Worm (Caenorhabditis elegans): ENCODE results near the gene mab-10.
A peak's percentile ranks its signal among the peaks of the same experiment; 100 is the strongest.

Gene mab-10

ce11 chrII:10543457-10544137, 15.7 kb downstream of the mab-10 start:
- TF ChIP-seq nhr-90 (tag; optimal IDR thresholded peaks at IDR 0.05; ENCODE audit: poor library complexity), result no peak
- TF ChIP-seq fkh-4 (tag; optimal IDR thresholded peaks at IDR 0.05; ENCODE audit: borderline replicate concordance), result no peak
- peak in 1 of 2 experiments; percentile 33 for TF ChIP-seq lin-35 (GFP tag; optimal IDR thresholded peaks at IDR 0.05)
- TF ChIP-seq ceh-8 (GFP tag; optimal IDR thresholded peaks at IDR 0.05), result peak; percentile 30
- TF ChIP-seq lin-14 (GFP tag; optimal IDR thresholded peaks at IDR 0.05), result peak; percentile 3
- TF ChIP-seq ceh-88 (GFP tag; IDR thresholded peaks at IDR 0.05), result no peak
- no peak for TF ChIP-seq mdl-1 (tag; optimal IDR thresholded peaks at IDR 0.05)
- no peak for TF ChIP-seq nhr-77 (tag; optimal IDR thresholded peaks at IDR 0.05)
- TF ChIP-seq efl-3 (GFP tag; optimal IDR thresholded peaks at IDR 0.05), result no peak
- no peak for TF ChIP-seq F16B12.6 (tag; optimal IDR thresholded peaks at IDR 0.05)
- TF ChIP-seq snpc-4 (tag; optimal IDR thresholded peaks at IDR 0.05), result no peak
- TF ChIP-seq dpl-1 (GFP tag; optimal IDR thresholded peaks at IDR 0.05), result no peak
- TF ChIP-seq fkh-10 (GFP tag; optimal IDR thresholded peaks at IDR 0.05), result no peak
- peak; percentile 69 for TF ChIP-seq ztf-4 (tag; optimal IDR thresholded peaks at IDR 0.05)
- no peak for TF ChIP-seq nhr-20 (tag; optimal IDR thresholded peaks at IDR 0.05)
- no peak for TF ChIP-seq nhr-28 (tag; optimal IDR thresholded peaks at IDR 0.05)
- TF ChIP-seq lsy-2 (tag; optimal IDR thresholded peaks at IDR 0.05), result no peak
- no peak for TF ChIP-seq alr-1 (tag; optimal IDR thresholded peaks at IDR 0.05; ENCODE audit: borderline replicate concordance)
- no peak for TF ChIP-seq nhr-12 (tag; optimal IDR thresholded peaks at IDR 0.05)
- TF ChIP-seq nhr-85 (tag), result peak; percentile 35
- TF ChIP-seq hpl-2 (GFP tag; optimal IDR thresholded peaks at IDR 0.05), result no peak
- TF ChIP-seq blmp-1 (tag; optimal IDR thresholded peaks at IDR 0.05), result no peak
- TF ChIP-seq vab-15 (tag; optimal IDR thresholded peaks at IDR 0.05), result no peak
- no peak for TF ChIP-seq grh-1 (GFP tag; IDR thresholded peaks at IDR 0.05)
- no peak for TF ChIP-seq nhr-19 (GFP tag; conservative IDR thresholded peaks at IDR 0.05)
- no peak for TF ChIP-seq swsn-7 (tag; optimal IDR thresholded peaks at IDR 0.05)
- TF ChIP-seq lin-15B (tag; optimal IDR thresholded peaks at IDR 0.05), result no peak
- no peak for TF ChIP-seq C34B4.2 (tag; optimal IDR thresholded peaks at IDR 0.05)
- TF ChIP-seq unc-130 (tag; optimal IDR thresholded peaks at IDR 0.05), result no peak
- peak; percentile 78 for TF ChIP-seq ama-1 (optimal IDR thresholded peaks at IDR 0.05)
- no peak for TF ChIP-seq efl-1 (optimal IDR thresholded peaks at IDR 0.05)
- TF ChIP-seq efl-1 (GFP tag; optimal IDR thresholded peaks at IDR 0.05 in 1 of 2), result peak in 1 of 2 experiments; percentile 93
- TF ChIP-seq fkh-8 (tag; optimal IDR thresholded peaks at IDR 0.05), result no peak
- TF ChIP-seq jun-1 (tag; optimal IDR thresholded peaks at IDR 0.05), result no peak
- no peak for TF ChIP-seq irx-1 (tag; optimal IDR thresholded peaks at IDR 0.05)
- no peak for TF ChIP-seq nhr-84 (tag; optimal IDR thresholded peaks at IDR 0.05)
- TF ChIP-seq nhr-71 (tag; optimal IDR thresholded peaks at IDR 0.05), result peak; percentile 10
- no peak for TF ChIP-seq egl-27 (tag; optimal IDR thresholded peaks at IDR 0.05)
- TF ChIP-seq fos-1 (tag; optimal IDR thresholded peaks at IDR 0.05), result no peak
- TF ChIP-seq hlh-17 (GFP tag; optimal IDR thresholded peaks at IDR 0.05; ENCODE audit: borderline replicate concordance), result no peak
- TF ChIP-seq ces-1 (GFP tag; optimal IDR thresholded peaks at IDR 0.05), result no peak
- TF ChIP-seq snu-23 (GFP tag; optimal IDR thresholded peaks at IDR 0.05), result no peak
- no peak for TF ChIP-seq elt-2 (tag; optimal IDR thresholded peaks at IDR 0.05)
- TF ChIP-seq ceh-90 (tag; optimal IDR thresholded peaks at IDR 0.05), result no peak
- no peak for TF ChIP-seq skn-1 (tag; optimal IDR thresholded peaks at IDR 0.05)
- no peak for TF ChIP-seq elt-3 (tag; optimal IDR thresholded peaks at IDR 0.05)
- TF ChIP-seq nhr-76 (tag; optimal IDR thresholded peaks at IDR 0.05), result no peak
- no peak for TF ChIP-seq nhr-47 (tag; optimal IDR thresholded peaks at IDR 0.05)
- TF ChIP-seq mep-1 (tag; optimal IDR thresholded peaks at IDR 0.05), result peak; percentile 6
- no peak for TF ChIP-seq ceh-82 (tag; optimal IDR thresholded peaks at IDR 0.05)
- no peak for TF ChIP-seq ceh-63 (GFP tag; optimal IDR thresholded peaks at IDR 0.05)
- no peak for TF ChIP-seq sox-4 (tag; optimal IDR thresholded peaks at IDR 0.05)
- no peak for TF ChIP-seq zag-1 (tag; optimal IDR thresholded peaks at IDR 0.05)

All from whole organism, L1 larva.